Fruit fly (Drosophila melanogaster): Measurements from ENCODE around the gene Adk2.

DNA sequence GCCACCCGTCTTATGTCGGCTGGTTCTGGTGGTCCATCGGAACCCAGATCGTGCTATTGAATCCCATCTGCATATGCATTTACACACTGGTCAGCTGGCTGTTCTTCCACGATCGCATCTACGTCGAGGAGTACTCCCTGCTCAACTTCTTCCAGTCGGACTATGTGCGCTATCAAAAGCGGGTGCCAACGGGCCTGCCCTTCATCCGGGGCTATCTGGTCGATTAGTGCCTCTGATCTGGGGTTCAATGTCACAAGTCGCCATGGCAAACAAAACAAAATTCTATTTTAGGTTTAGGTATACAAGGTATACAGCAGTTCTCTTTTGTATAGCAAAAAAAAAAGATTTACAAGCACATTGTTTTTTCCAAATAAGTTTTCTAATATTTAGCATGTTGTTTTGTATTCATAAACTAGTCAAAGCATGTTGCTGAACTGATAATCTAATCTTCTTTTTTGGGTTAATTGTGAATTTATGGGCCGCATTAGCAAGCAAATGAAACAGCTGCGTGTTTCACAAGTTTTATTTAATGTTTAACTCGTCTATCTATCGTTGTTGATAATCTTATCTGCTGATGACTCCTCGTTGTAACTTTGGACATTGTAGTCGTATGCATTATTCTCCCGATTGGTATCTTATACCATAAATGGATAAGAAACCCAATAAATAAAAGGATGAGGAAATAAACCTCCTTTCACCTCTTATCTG is 3.1 kb downstream of the Adk2 start:
- no peak for TF ChIP-seq EcR (GFP tag; optimal IDR thresholded peaks at IDR 0.05)
- no peak for TF ChIP-seq psq (optimal IDR thresholded peaks at IDR 0.05)
- TF ChIP-seq CG8478 (optimal IDR thresholded peaks at IDR 0.05) = no peak
